Worm (Caenorhabditis elegans) whole organism, L2 larva: ENCODE data around the gene Y71H2AM.3.

Experiments used
- dmd-4 ChIP-seq: sonication (generic microtip); optimal IDR thresholded peaks from 2 replicates; lab custom pipeline; 2017; ENCODE audit warnings: missing biosample characterization, missing genetic modification characterization
- elt-1 ChIP-seq: fragments of 150-350 bp; optimal IDR thresholded peaks from 2 replicates; lab custom pipeline; 2014; ENCODE audit warnings: missing biosample characterization, missing genetic modification characterization
- fos-1 ChIP-seq: fragments of 150-350 bp; optimal IDR thresholded peaks from 2 replicates; lab custom pipeline; 2014; ENCODE audit warnings: missing biosample characterization, missing genetic modification characterization
- lin-13 ChIP-seq: fragments of 150-350 bp; optimal IDR thresholded peaks from 2 replicates; lab custom pipeline; 2014; ENCODE audit warnings: missing biosample characterization, missing genetic modification reagents, missing genetic modification characterization
- mbf-1 ChIP-seq: sonication (generic microtip); optimal IDR thresholded peaks from 2 replicates; lab custom pipeline; 2017; ENCODE audit warnings: missing biosample characterization, missing genetic modification characterization
- mdl-1 ChIP-seq, 2 experiments: fragments of 150-350 bp in 1 of 2; sonication (generic microtip) in 1 of 2; optimal IDR thresholded peaks; 2 replicates each; lab custom pipeline; 2017; ENCODE audit warnings: missing biosample characterization in 2 of 2, missing genetic modification characterization in 2 of 2
- nhr-10 ChIP-seq: sonication (generic microtip); optimal IDR thresholded peaks from 2 replicates; lab custom pipeline; 2017; ENCODE audit warnings: missing biosample characterization, missing genetic modification characterization
- sma-3 ChIP-seq: sonication (generic microtip); optimal IDR thresholded peaks from 2 replicates; lab custom pipeline; 2016; ENCODE audit warnings: missing genetic modification reagents, missing genetic modification characterization, missing compliant biosample characterization
- unc-55 ChIP-seq: fragments of 150-350 bp; sonication (generic microtip); optimal IDR thresholded peaks from 3 replicates; lab custom pipeline; 2014; ENCODE audit warnings: missing biosample characterization, missing genetic modification reagents, missing genetic modification characterization
- unc-62 ChIP-seq: fragments of 150-350 bp; optimal IDR thresholded peaks from 2 replicates; lab custom pipeline; 2014; ENCODE audit warnings: missing biosample characterization, missing genetic modification reagents, missing genetic modification characterization
- zag-1 ChIP-seq: fragments of 150-350 bp; optimal IDR thresholded peaks from 2 replicates; lab custom pipeline; 2014; ENCODE audit warnings: missing biosample characterization, missing genetic modification characterization
- ztf-11 ChIP-seq: sonication (generic microtip); optimal IDR thresholded peaks from 2 replicates; lab custom pipeline; 2017; ENCODE audit warnings: missing biosample characterization, missing genetic modification characterization

DNA sequence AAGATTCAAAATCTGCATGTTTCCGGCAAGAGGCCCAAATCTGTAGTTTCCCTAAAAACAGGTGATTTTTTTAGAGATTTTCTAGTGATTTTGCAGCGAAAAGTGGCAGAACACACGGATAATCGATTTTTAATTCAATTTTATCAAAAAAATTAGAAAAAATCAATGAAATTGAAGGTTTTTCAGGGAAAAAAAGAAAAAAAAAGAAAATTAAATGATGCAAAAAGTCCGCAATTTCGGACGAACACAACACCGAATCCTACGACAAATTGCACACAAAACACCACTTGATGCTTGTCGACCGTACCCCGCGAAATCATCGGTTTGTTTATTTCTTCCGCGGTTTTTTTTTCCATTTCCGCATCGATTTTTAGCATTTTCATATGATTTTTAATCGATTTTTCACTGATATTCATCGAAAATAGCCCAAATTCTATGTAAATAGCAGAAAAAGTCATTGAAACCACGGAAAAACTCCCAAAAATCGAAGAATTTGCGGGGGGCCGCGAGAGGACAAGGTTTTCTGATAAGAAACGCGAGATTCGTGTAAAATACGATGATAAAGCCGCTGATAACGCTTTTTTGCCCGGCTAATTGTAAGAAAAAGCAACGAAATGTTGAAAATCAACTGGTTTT is 9.8 kb downstream of the Y71H2AM.3 start, which contains the start of gene tufm-1:
- TF ChIP-seq zag-1 (tag; lab: Kevin White, UChicago): no peak
- TF ChIP-seq lin-13: peak; percentile 69
- no peak for TF ChIP-seq sma-3 (GFP tag; lab: Kevin White, UChicago)
- no peak for TF ChIP-seq elt-1 (tag; lab: Kevin White, UChicago)
- TF ChIP-seq ztf-11 (tag; lab: Kevin White, UChicago): no peak
- TF ChIP-seq mdl-1 (tag; optimal IDR thresholded peaks at IDR 0.05; lab: Kevin White, UChicago): no peak
- TF ChIP-seq unc-55 (GFP tag; lab: Kevin White, UChicago): peak; percentile 80
- no peak for TF ChIP-seq dmd-4 (tag; lab: Kevin White, UChicago)
- TF ChIP-seq nhr-10 (tag; lab: Kevin White, UChicago): no peak
- peak; percentile 32 for TF ChIP-seq fos-1
- no peak for TF ChIP-seq mbf-1
- no peak for TF ChIP-seq unc-62
